Worm (Caenorhabditis elegans) whole organism, L4/young adult: Measurements from ENCODE around the gene C53A5.13.

ENCODE experiments used
- W03F9.2 ChIP-seq: fragments of 150-350 bp; optimal IDR thresholded peaks from 2 replicates; lab custom pipeline; 2014; ENCODE audit warnings: missing biosample characterization, missing genetic modification characterization
- dao-5 ChIP-seq: sonication (generic microtip); optimal IDR thresholded peaks from 2 replicates; lab custom pipeline; 2016; ENCODE audit warnings: missing genotype, missing genetic modification characterization, moderate library complexity, missing compliant biosample characterization
- him-1 ChIP-seq: sonication (generic microtip); optimal IDR thresholded peaks from 2 replicates; lab custom pipeline; 2016; ENCODE audit warnings: missing genotype, missing genetic modification reagents, missing genetic modification characterization, missing compliant biosample characterization

ce11 chrV:14527210-14527609, 19.5 kb upstream of the C53A5.13 start:
- no peak for TF ChIP-seq W03F9.2 (tag; lab: Kevin White, UChicago)
- no peak for TF ChIP-seq him-1
- no peak for TF ChIP-seq dao-5
